Worm (Caenorhabditis elegans): ENCODE measurements around the gene pelo-1.

DNA sequence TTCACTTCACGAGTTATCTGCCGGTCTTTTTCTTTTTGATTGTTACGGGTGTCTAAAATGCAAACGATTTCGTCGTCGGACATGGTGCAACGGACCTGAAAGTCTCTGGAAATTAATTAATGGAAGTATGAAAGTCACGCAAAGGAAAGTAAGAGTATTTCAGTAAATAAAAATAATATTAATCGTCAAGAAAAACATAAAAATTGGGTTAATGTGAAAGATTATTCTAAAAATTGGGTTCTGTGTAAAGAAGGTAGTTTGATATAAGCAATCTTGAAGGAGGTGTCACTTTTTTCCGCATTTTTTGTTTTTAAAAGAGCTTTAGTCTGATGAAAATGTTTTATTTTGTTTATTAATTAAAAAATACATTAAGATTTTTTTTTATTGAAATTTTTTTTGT is 46.7 kb downstream of the pelo-1 start, which contains the start of gene C16C10.9:
- TF ChIP-seq skn-1 (tag; optimal IDR thresholded peaks at IDR 0.05): no peak
- no peak for TF ChIP-seq mdl-1 (tag; optimal IDR thresholded peaks at IDR 0.05)
- no peak for TF ChIP-seq unc-55 (GFP tag; optimal IDR thresholded peaks at IDR 0.05)
- TF ChIP-seq egl-27 (tag; optimal IDR thresholded peaks at IDR 0.05): no peak
- no peak for TF ChIP-seq Y55F3AM.14 (GFP tag; optimal IDR thresholded peaks at IDR 0.05)
- no peak for TF ChIP-seq elt-3 (tag; optimal IDR thresholded peaks at IDR 0.05)
- no peak for TF ChIP-seq ZK546.5 (tag; optimal IDR thresholded peaks at IDR 0.05)
- TF ChIP-seq snpc-4 (tag; optimal IDR thresholded peaks at IDR 0.05): no peak

All from whole organism, L2 larva.